Fruit fly (Drosophila melanogaster) Kc167 (cell line): Measurements from ENCODE around the gene TfIIA-S.

Source experiments
- Myc ChIP-seq: fragments of >200 bp; optimal IDR thresholded peaks from 2 replicates; lab custom pipeline; 2017; ENCODE audit warnings: missing external identifiers
- Sin3A ChIP-seq: fragments of >200 bp; optimal IDR thresholded peaks from 2 replicates; lab custom pipeline; 2018; ENCODE audit warnings: missing external identifiers
- h ChIP-seq: fragments of >200 bp; optimal IDR thresholded peaks from 3 replicates; lab custom pipeline; 2018; ENCODE audit warnings: missing external identifiers
- insv ChIP-seq: fragments of >200 bp; optimal IDR thresholded peaks from 3 replicates; lab custom pipeline; 2018; ENCODE audit warnings: missing external identifiers
- psq ChIP-seq: fragments of >200 bp; optimal IDR thresholded peaks from 2 replicates; lab custom pipeline; 2017; ENCODE audit warnings: missing external identifiers
- ttk ChIP-seq: sonication (Bioruptor generic); optimal IDR thresholded peaks from 2 replicates; lab custom pipeline; 2017; ENCODE audit warnings: missing external identifiers

Gene TfIIA-S

DNA sequence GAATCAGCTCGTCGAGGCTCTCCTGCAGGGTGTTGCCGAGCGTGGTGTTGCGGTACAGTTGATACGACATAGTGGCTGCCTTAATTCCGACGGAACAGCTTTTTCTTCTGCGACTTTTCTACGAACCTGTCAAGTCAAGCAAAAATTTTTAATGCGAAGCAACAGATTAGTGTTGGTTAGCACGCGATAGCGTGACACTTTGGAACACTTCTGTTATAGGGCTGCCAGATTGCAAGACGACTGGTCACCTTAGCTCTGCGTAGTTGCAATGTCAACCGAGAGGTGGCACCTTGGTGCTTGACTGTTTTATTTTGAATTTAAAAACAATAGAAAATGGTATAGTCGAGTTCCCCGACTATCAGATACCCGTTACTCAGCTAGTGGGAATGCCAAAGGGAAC is at the start of gene TfIIA-S:
Gene TfIIA-S, minus strand, starts transcription at position 175 of the 400 bp plus-strand sequence.
- TF ChIP-seq ttk (no peak), psq (lab: Kevin White, UChicago) (no peak), Myc (lab: Kevin White, UChicago) (no peak), h (lab: Kevin White, UChicago) (no peak), Sin3A (lab: Kevin White, UChicago) (no peak), insv (lab: Kevin White, UChicago) (no peak)

dm6 chr3R:23939921-23940839 is 49.3 kb upstream of the TfIIA-S start:
- TF ChIP-seq ttk: no peak
- no peak for TF ChIP-seq Sin3A (lab: Kevin White, UChicago)
- no peak for TF ChIP-seq Myc (lab: Kevin White, UChicago)
- TF ChIP-seq h (lab: Kevin White, UChicago): no peak
- TF ChIP-seq psq (lab: Kevin White, UChicago): no peak
- no peak for TF ChIP-seq insv (lab: Kevin White, UChicago)

- TF ChIP-seq h (lab: Kevin White, UChicago) (no peak), insv (lab: Kevin White, UChicago) (no peak), Myc (lab: Kevin White, UChicago) (no peak), psq (lab: Kevin White, UChicago) (no peak), Sin3A (lab: Kevin White, UChicago) (no peak), ttk (no peak)
Measured at dm6 chr3R:23938564-23939122, 47.8 kb upstream of the TfIIA-S start.

dm6 chr3R:23933684-23934575 is 43.1 kb upstream of the TfIIA-S start, which contains the start of gene CG5854:
Gene CG5854, plus strand, starts transcription at chr3R:23933912.
- no peak for TF ChIP-seq h (lab: Kevin White, UChicago)
- TF ChIP-seq insv (lab: Kevin White, UChicago): no peak
- TF ChIP-seq psq (lab: Kevin White, UChicago): no peak
- TF ChIP-seq Myc (lab: Kevin White, UChicago): no peak
- no peak for TF ChIP-seq Sin3A (lab: Kevin White, UChicago)
- TF ChIP-seq ttk: no peak

DNA sequence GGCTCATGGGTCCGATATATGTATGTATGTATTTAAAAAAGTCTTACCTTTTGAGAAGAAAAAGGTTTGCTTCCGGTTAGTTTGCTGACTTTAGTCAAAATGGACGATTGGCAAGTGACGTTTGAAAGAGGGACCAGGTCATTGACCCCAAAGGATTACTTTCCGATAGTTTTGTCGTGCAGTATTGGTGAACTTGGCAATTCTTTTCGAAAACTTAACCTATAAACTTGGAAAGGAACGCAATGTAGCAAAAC is 42.5 kb upstream of the TfIIA-S start, which contains the start of gene RpS19b:
Gene RpS19b, minus strand, starts transcription at position 101 of the 254 bp plus-strand sequence.
- TF ChIP-seq Myc (lab: Kevin White, UChicago) (no peak), Sin3A (lab: Kevin White, UChicago) (no peak), insv (lab: Kevin White, UChicago) (no peak), h (lab: Kevin White, UChicago) (no peak)

DNA sequence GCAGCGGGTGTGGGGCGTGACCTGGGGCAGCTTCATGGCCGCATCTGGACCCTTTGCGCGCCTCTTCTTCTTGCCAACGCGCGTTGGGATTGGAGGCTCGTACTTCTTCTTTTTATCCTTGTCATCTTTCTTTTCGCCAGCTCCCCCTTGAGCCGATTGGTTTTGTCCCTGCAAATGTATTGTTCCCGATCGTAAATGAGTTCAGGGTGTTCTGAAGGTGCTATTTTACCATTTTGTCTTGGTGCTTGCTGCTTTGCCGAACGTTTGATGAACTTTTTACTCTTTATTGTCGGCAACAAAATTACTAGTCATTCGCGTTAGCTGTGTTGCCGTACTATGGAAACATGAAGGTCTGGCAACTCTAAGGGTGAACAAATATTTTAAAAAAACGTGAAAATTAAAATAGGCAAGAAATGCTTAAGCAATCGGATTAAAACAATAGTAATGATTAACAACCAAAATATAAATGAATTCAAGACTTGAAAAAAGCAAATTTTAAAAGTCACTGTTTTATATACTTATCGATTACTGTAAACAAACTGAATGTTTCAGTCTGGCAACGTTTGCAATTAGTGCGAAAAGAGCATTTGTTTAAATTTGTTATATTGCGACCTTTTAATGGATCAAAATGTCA is 40.4 kb upstream of the TfIIA-S start, which contains the start of the genes Rpt2 and CG13599:
Gene Rpt2, minus strand, starts transcription at position 464 of the 634 bp plus-strand sequence.
Gene CG13599, plus strand, starts transcription at position 545 of the 634 bp plus-strand sequence.
- TF ChIP-seq psq (lab: Kevin White, UChicago): no peak
- no peak for TF ChIP-seq Myc (lab: Kevin White, UChicago)
- no peak for TF ChIP-seq insv (lab: Kevin White, UChicago)
- no peak for TF ChIP-seq h (lab: Kevin White, UChicago)
- no peak for TF ChIP-seq ttk
- no peak for TF ChIP-seq Sin3A (lab: Kevin White, UChicago)

- TF ChIP-seq h (lab: Kevin White, UChicago): no peak
- no peak for TF ChIP-seq insv (lab: Kevin White, UChicago)
- no peak for TF ChIP-seq psq (lab: Kevin White, UChicago)
- no peak for TF ChIP-seq ttk
- TF ChIP-seq Myc (lab: Kevin White, UChicago): no peak
- TF ChIP-seq Sin3A (lab: Kevin White, UChicago): no peak
Measured at dm6 chr3R:23928950-23929602, 38.2 kb upstream of the TfIIA-S start, which contains the start of the genes CG43998, CG43999 and CG31142. Gene CG43998, minus strand, starts transcription at chr3R:23929000. Gene CG43999, minus strand, starts transcription at chr3R:23929000. Gene CG31142, plus strand, starts transcription at chr3R:23929243.

DNA sequence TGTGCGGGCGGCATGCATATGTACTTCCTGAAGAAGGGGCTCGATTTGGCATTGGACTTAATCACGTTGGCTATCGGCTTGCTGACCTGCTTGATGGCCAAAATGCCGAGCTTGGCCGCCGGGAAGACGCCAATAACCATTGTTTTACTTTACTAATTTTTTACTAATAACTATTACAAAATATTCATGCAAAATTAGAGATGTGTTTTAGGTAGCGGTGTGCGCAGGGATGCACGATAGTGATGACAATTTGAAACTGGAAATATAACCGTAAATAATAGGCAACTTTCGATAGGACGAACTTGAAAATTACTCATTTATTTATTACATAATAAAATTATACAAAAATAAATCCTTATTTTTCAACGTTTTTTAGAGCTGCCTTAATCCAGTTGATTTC is 36.6 kb upstream of the TfIIA-S start, which contains the start of gene CG13601:
Gene CG13601, minus strand, starts transcription at position 206 of the 400 bp plus-strand sequence.
- TF ChIP-seq h (lab: Kevin White, UChicago) (no peak), Myc (lab: Kevin White, UChicago) (no peak), ttk (no peak), Sin3A (lab: Kevin White, UChicago) (no peak), psq (lab: Kevin White, UChicago) (no peak), insv (lab: Kevin White, UChicago) (no peak)

DNA sequence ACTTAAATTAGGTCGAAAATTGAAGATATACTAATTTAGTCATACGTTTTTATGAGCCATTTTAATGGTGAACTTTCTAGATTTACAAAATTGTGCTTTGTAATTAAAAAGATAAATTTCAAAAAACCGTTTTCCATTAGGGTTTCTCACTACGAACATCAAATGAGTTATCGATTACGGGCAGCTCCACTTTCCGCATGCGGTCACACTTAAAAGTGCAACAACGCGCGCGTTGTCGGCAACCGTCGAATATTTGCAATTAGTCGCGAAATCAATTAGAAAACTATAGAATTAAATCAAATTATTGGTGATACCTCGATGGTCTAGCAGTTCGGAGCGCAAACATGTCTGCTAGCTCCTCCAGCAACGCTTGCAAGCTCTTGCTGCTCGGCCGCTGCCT is 33.3 kb upstream of the TfIIA-S start, which contains the start of gene Ndc1:
Gene Ndc1, plus strand, starts transcription at position 200 of the 400 bp plus-strand sequence.
- TF ChIP-seq insv (lab: Kevin White, UChicago) (no peak), psq (lab: Kevin White, UChicago) (no peak), Sin3A (lab: Kevin White, UChicago) (no peak), ttk (no peak), h (lab: Kevin White, UChicago) (no peak), Myc (lab: Kevin White, UChicago) (no peak)
